Fruit fly (Drosophila melanogaster): ENCODE results near the gene CtsL4.
A peak's percentile ranks its signal among the peaks of the same experiment; 100 is the strongest.

Gene CtsL4

DNA sequence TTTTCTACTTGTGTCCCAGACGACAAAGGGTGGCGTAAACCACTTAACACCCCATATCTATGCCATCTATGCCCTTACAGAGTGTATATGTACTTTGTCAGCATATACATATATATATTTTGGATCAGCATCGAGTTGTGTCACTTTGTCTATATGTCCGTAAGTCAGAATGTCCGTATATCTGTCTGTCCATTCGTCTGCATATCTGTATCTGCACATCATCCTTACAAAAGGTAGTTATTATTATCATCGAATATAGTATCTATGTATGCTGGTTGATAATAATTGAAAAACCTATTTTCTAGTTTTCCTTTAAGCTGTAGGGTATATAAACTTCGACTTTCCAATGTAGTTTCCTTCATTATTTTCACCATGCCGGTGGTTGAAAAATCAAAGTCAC is 5.3 kb downstream of the CtsL4 start (continued):
- no peak for TF ChIP-seq cwo (GFP tag; optimal IDR thresholded peaks at IDR 0.05)
- peak; percentile 32 for TF ChIP-seq gcm (GFP tag; optimal IDR thresholded peaks at IDR 0.05)
- no peak for TF ChIP-seq her (GFP tag; optimal IDR thresholded peaks at IDR 0.05)
- TF ChIP-seq nerfin-1 (tag; optimal IDR thresholded peaks at IDR 0.05): peak; percentile 20
- TF ChIP-seq chn (GFP tag; optimal IDR thresholded peaks at IDR 0.05): peak; percentile 3
- no peak for TF ChIP-seq Tbp (GFP tag; optimal IDR thresholded peaks at IDR 0.05)
- TF ChIP-seq CG15601 (tag; optimal IDR thresholded peaks at IDR 0.05): peak; percentile 36
- TF ChIP-seq CG6765 (GFP tag; optimal IDR thresholded peaks at IDR 0.05): no peak
- no peak for TF ChIP-seq unc-4 (GFP tag; IDR thresholded peaks at IDR 0.05; ENCODE audit: partially characterized antibody)
- peak; percentile 13 for TF ChIP-seq ewg (GFP tag; optimal IDR thresholded peaks at IDR 0.05)
- TF ChIP-seq CG3281 (GFP tag; optimal IDR thresholded peaks at IDR 0.05): no peak
- peak; percentile 20 for TF ChIP-seq CG1529 (GFP tag; optimal IDR thresholded peaks at IDR 0.05)
- TF ChIP-seq Atf3 (GFP tag; optimal IDR thresholded peaks at IDR 0.05): no peak
- no peak for TF ChIP-seq ara (GFP tag; IDR thresholded peaks at IDR 0.05)
- TF ChIP-seq bowl (GFP tag; IDR thresholded peaks at IDR 0.05): no peak
- TF ChIP-seq CG2678 (tag; optimal IDR thresholded peaks at IDR 0.05): no peak
- no peak for TF ChIP-seq CG1233 (GFP tag; optimal IDR thresholded peaks at IDR 0.05)
- TF ChIP-seq CG10565 (GFP tag; optimal IDR thresholded peaks at IDR 0.05): no peak
- peak; percentile 61 for TF ChIP-seq Ssrp (tag; optimal IDR thresholded peaks at IDR 0.05)
- no peak for TF ChIP-seq CG31388 (GFP tag; optimal IDR thresholded peaks at IDR 0.05)
- peak; percentile 7 for TF ChIP-seq fd96Cb (tag; optimal IDR thresholded peaks at IDR 0.05)
- TF ChIP-seq Ets65A (GFP tag): peak; percentile 15
- no peak for TF ChIP-seq CG32767 (GFP tag; IDR thresholded peaks at IDR 0.05)
- no peak for TF ChIP-seq kah (GFP tag; optimal IDR thresholded peaks at IDR 0.05)
- no peak for TF ChIP-seq emc (GFP tag; optimal IDR thresholded peaks at IDR 0.05)
- no peak for TF ChIP-seq sc (optimal IDR thresholded peaks at IDR 0.05)
- TF ChIP-seq sc (GFP tag; optimal IDR thresholded peaks at IDR 0.05): no peak
- TF ChIP-seq CG8924 (tag; optimal IDR thresholded peaks at IDR 0.05): peak; percentile 17
- TF ChIP-seq pnt (GFP tag; optimal IDR thresholded peaks at IDR 0.05): peak; percentile 2
- no peak for TF ChIP-seq schlank (tag; optimal IDR thresholded peaks at IDR 0.05)
- TF ChIP-seq CG34376 (GFP tag; optimal IDR thresholded peaks at IDR 0.05): no peak
- TF ChIP-seq CG15696 (tag; optimal IDR thresholded peaks at IDR 0.05): peak; percentile 8
- no peak for TF ChIP-seq CG16813 (GFP tag; IDR thresholded peaks at IDR 0.05; ENCODE audit: partially characterized antibody)
- TF ChIP-seq chif (GFP tag; optimal IDR thresholded peaks at IDR 0.05): peak in 1 of 2 experiments; percentile 2
- TF ChIP-seq Lhr (GFP tag; optimal IDR thresholded peaks at IDR 0.05): peak; percentile 6
- no peak for TF ChIP-seq CG14860 (GFP tag; IDR thresholded peaks at IDR 0.05; ENCODE audit: partially characterized antibody)
- TF ChIP-seq Dip3 (GFP tag; optimal IDR thresholded peaks at IDR 0.05): no peak
- no peak for TF ChIP-seq odd (GFP tag; optimal IDR thresholded peaks at IDR 0.05)
- peak; percentile 29 for TF ChIP-seq CG8388 (GFP tag; optimal IDR thresholded peaks at IDR 0.05)
- no peak for TF ChIP-seq CG17359 (tag; optimal IDR thresholded peaks at IDR 0.05)
- TF ChIP-seq CG7271 (tag; optimal IDR thresholded peaks at IDR 0.05): no peak
- no peak for TF ChIP-seq CG15269 (tag; optimal IDR thresholded peaks at IDR 0.05)
- TF ChIP-seq bsh (GFP tag; optimal IDR thresholded peaks at IDR 0.05): peak in 1 of 2 experiments; percentile 51
- no peak for TF ChIP-seq bcd (GFP tag; optimal IDR thresholded peaks at IDR 0.05)
- TF ChIP-seq CG17361 (GFP tag; IDR thresholded peaks at IDR 0.05): peak; percentile 44; the same call in 1 of the 3 replicates
- no peak for TF ChIP-seq CG2129 (GFP tag; IDR thresholded peaks at IDR 0.05; ENCODE audit: partially characterized antibody)
- peak; percentile 29 for TF ChIP-seq nmo (GFP tag; optimal IDR thresholded peaks at IDR 0.05)
